Fruit fly (Drosophila melanogaster): ENCODE results near the gene CG42371.

Gene CG42371

dm6 chr2L:2180120-2180539 lies 36.9 kb downstream of the CG42371 start (continued):
- peak; percentile 91 for TF ChIP-seq CG2875 (GFP tag; optimal IDR thresholded peaks at IDR 0.05)
- peak; percentile 77 for TF ChIP-seq lilli (GFP tag; optimal IDR thresholded peaks at IDR 0.05)
- peak; percentile 87 for TF ChIP-seq kah (GFP tag; optimal IDR thresholded peaks at IDR 0.05)
- TF ChIP-seq sd (tag; optimal IDR thresholded peaks at IDR 0.05), result peak; percentile 54
- peak; percentile 76 for TF ChIP-seq org-1 (GFP tag; optimal IDR thresholded peaks at IDR 0.05)
- TF ChIP-seq Dek (tag; optimal IDR thresholded peaks at IDR 0.05), result peak; percentile 86
- peak; percentile 72; the same call in 2 of the 3 replicates for TF ChIP-seq CG7357 (GFP tag; IDR thresholded peaks at IDR 0.05)
- TF ChIP-seq CG34422 (GFP tag; IDR thresholded peaks at IDR 0.05), result peak; percentile 88
- TF ChIP-seq CG1602 (GFP tag; optimal IDR thresholded peaks at IDR 0.05), result peak; percentile 85
- TF ChIP-seq E2f1 (GFP tag; IDR thresholded peaks at IDR 0.05), result peak; percentile 82
- TF ChIP-seq ranshi (GFP tag; IDR thresholded peaks at IDR 0.05), result peak; percentile 91
- TF ChIP-seq Adf1 (GFP tag; IDR thresholded peaks at IDR 0.05), result peak; percentile 48
- peak; percentile 54 for TF ChIP-seq CHES-1-like (GFP tag; optimal IDR thresholded peaks at IDR 0.05)
- peak; percentile 97 for TF ChIP-seq Med (GFP tag)
- peak; percentile 66 to 80 for TF ChIP-seq dpn (GFP tag; optimal IDR thresholded peaks at IDR 0.05)
- peak; percentile 73 for TF ChIP-seq CG9932 (GFP tag; IDR thresholded peaks at IDR 0.05)
- no peak for TF ChIP-seq mld (GFP tag; IDR thresholded peaks at IDR 0.05; ENCODE audit: partially characterized antibody)
- TF ChIP-seq Hmx (GFP tag; optimal IDR thresholded peaks at IDR 0.05), result peak; percentile 49
- no peak for TF ChIP-seq knrl (GFP tag; IDR thresholded peaks at IDR 0.05; ENCODE audit: partially characterized antibody)
- TF ChIP-seq CG10366 (GFP tag; IDR thresholded peaks at IDR 0.05), result peak; percentile 87
- peak; percentile 94 for TF ChIP-seq CG15601 (tag; optimal IDR thresholded peaks at IDR 0.05)
- peak; percentile 90 for TF ChIP-seq grau (tag; optimal IDR thresholded peaks at IDR 0.05)
- TF ChIP-seq kni (GFP tag; optimal IDR thresholded peaks at IDR 0.05), result peak; percentile 65
- TF ChIP-seq CG8281 (tag; optimal IDR thresholded peaks at IDR 0.05), result peak; percentile 72
- TF ChIP-seq CG14860 (GFP tag; IDR thresholded peaks at IDR 0.05; ENCODE audit: partially characterized antibody), result no peak
- TF ChIP-seq Oaz (GFP tag; IDR thresholded peaks at IDR 0.05), result peak; percentile 68
- TF ChIP-seq sima (GFP tag; optimal IDR thresholded peaks at IDR 0.05), result peak; percentile 23
- TF ChIP-seq crol (GFP tag; IDR thresholded peaks at IDR 0.05), result peak; percentile 68
- peak; percentile 85 for TF ChIP-seq Abd-B (GFP tag; optimal IDR thresholded peaks at IDR 0.05)
- peak; percentile 27 for TF ChIP-seq CG7928 (GFP tag; optimal IDR thresholded peaks at IDR 0.05)
- peak; percentile 44 for TF ChIP-seq CG12236 (GFP tag; optimal IDR thresholded peaks at IDR 0.05)
- TF ChIP-seq bab2 (GFP tag; optimal IDR thresholded peaks at IDR 0.05), result peak; percentile 74
- peak; percentile 79 for TF ChIP-seq Meics (GFP tag; optimal IDR thresholded peaks at IDR 0.05)
- peak; percentile 82 for TF ChIP-seq CG4707 (GFP tag; optimal IDR thresholded peaks at IDR 0.05)
- TF ChIP-seq CG4282 (GFP tag; optimal IDR thresholded peaks at IDR 0.05), result no peak
- TF ChIP-seq CG2678 (tag; optimal IDR thresholded peaks at IDR 0.05), result peak; percentile 93
- peak; percentile 83 for TF ChIP-seq onecut (GFP tag; IDR thresholded peaks at IDR 0.05)
- peak; percentile 78 for TF ChIP-seq CG9609 (GFP tag; optimal IDR thresholded peaks at IDR 0.05)
- TF ChIP-seq CG4424 (GFP tag; optimal IDR thresholded peaks at IDR 0.05), result peak; percentile 88
- TF ChIP-seq CG8359 (GFP tag; optimal IDR thresholded peaks at IDR 0.05; ENCODE audit: borderline replicate concordance), result peak; percentile 76
- TF ChIP-seq bbx (GFP tag; IDR thresholded peaks at IDR 0.05; ENCODE audit: partially characterized antibody), result no peak
- peak; percentile 78 for TF ChIP-seq CG5180 (GFP tag; optimal IDR thresholded peaks at IDR 0.05)
- TF ChIP-seq Vsx1 (GFP tag; optimal IDR thresholded peaks at IDR 0.05), result peak; percentile 80
- TF ChIP-seq cato (GFP tag; optimal IDR thresholded peaks at IDR 0.05; ENCODE audit: borderline replicate concordance), result peak; percentile 80
- peak; percentile 76 for TF ChIP-seq ssp (GFP tag; IDR thresholded peaks at IDR 0.05)
- peak; percentile 94 for TF ChIP-seq fd96Cb (tag; optimal IDR thresholded peaks at IDR 0.05)
- peak; percentile 63; the same call in 1 of the 2 replicates for TF ChIP-seq CG11085 (GFP tag; IDR thresholded peaks at IDR 0.05)
- TF ChIP-seq psq (GFP tag; optimal IDR thresholded peaks at IDR 0.05), result peak; percentile 49
- no peak for TF ChIP-seq lov (optimal IDR thresholded peaks at IDR 0.05)
- peak; percentile 89 for TF ChIP-seq lov (GFP tag; IDR thresholded peaks at IDR 0.05)

All from whole organism, embryonic.